Worm (Caenorhabditis elegans): ENCODE measurements around the gene mrp-3.

DNA sequence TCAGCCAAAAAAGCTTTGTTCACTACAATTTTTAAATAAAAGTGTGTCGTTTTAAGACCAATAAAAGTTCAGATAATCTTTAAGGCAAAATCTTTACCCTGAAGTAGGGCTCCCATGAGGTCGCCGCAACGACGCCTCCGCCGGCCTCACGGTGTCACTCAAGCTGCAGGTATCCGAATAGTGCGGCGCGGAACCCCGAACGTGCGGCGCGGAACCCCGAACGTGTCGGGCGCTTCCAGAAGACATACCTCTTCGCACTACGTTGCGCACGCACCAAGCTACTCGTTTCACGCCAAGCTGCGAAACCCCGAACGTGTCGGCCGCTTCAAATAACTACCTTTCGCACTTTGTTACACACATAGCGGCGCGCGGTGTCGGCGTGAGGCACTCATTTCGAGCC lies 26.3 kb downstream of the mrp-3 start:
- TF ChIP-seq ceh-13 (GFP tag; optimal IDR thresholded peaks at IDR 0.05) = no peak
- TF ChIP-seq ceh-36 (tag; optimal IDR thresholded peaks at IDR 0.05) = no peak
- TF ChIP-seq B0310.2 (tag; optimal IDR thresholded peaks at IDR 0.05) = no peak
- no peak for TF ChIP-seq ama-1 (optimal IDR thresholded peaks at IDR 0.05)
- TF ChIP-seq hmg-4 (GFP tag; optimal IDR thresholded peaks at IDR 0.05) = no peak
- TF ChIP-seq flt-1 (GFP tag; IDR thresholded peaks at IDR 0.05) = no peak
- TF ChIP-seq ets-7 (tag; optimal IDR thresholded peaks at IDR 0.05) = no peak
- TF ChIP-seq F13C5.2 (tag; optimal IDR thresholded peaks at IDR 0.05) = no peak
- TF ChIP-seq tbx-37 (GFP tag; conservative IDR thresholded peaks at IDR 0.05) = no peak
- TF ChIP-seq aly-1 (tag; optimal IDR thresholded peaks at IDR 0.05) = no peak
- TF ChIP-seq tra-4 (tag; optimal IDR thresholded peaks at IDR 0.05) = no peak
